Worm (Caenorhabditis elegans): ENCODE data around the gene pam-1.
A peak's percentile ranks its signal among the peaks of the same experiment; 100 is the strongest.

pam-1 gene

DNA sequence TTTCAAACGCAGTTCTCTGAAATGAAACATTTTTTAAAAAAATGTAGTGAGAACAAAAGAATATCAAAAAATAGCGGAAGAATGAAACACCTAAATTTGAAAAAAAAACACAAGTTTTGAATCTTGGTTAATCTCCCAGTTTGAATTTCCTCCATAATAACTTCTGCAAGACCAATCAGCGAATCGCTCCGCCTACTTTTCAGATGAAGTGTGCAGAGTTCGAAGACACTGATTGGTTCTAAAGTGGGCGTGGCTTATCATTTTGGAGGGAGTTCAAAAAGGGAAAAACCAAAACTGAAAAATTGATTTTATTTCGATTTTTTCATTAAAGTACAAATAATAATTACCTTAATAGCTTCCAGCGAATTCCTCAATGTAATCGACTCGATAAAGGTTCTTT lies 39.8 kb downstream of the pam-1 start:
- TF ChIP-seq dpl-1 (GFP tag; optimal IDR thresholded peaks at IDR 0.05), result peak; percentile 18
- no peak for TF ChIP-seq ZK337.2 (GFP tag; IDR thresholded peaks at IDR 0.05)

DNA sequence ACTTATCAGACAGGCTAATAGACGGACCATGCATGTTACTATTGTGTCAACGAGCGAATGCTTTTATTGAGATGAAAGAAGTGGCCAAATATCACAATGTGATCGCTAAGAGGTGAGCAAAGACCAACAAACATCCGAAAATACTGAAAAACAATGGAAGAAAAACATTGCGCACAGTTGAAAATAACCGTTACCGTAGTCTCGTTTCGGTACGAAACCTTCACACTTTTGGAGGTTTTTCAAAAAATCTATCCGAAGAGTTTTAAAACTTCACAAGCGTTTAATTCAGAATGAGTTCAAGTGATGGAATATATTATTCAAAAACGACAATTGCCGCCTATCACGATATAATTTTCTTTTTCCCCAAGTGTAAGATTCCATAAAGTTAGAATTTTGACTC lies 41.8 kb downstream of the pam-1 start:
- TF ChIP-seq ces-1 (GFP tag; optimal IDR thresholded peaks at IDR 0.05) (no peak), daf-16 (GFP tag; optimal IDR thresholded peaks at IDR 0.05) (no peak), daf-16 (tag; optimal IDR thresholded peaks at IDR 0.05) (peak; percentile 16), unc-62 (GFP tag; optimal IDR thresholded peaks at IDR 0.05 in 1 of 2) (peak in 1 of 2 experiments; percentile 38), unc-62 (tag; optimal IDR thresholded peaks at IDR 0.05) (no peak), F37D6.2 (tag; optimal IDR thresholded peaks at IDR 0.05) (no peak), mes-2 (tag; optimal IDR thresholded peaks at IDR 0.05; ENCODE audit: poor library complexity, severe bottlenecking) (peak; percentile 48), lin-38 (GFP tag; IDR thresholded peaks at IDR 0.05) (0 out of 2 replicates have a peak, but pooled peaks have one; percentile 18), nhr-48 (tag; optimal IDR thresholded peaks at IDR 0.05) (no peak), lsy-2 (tag; optimal IDR thresholded peaks at IDR 0.05) (peak in 1 of 2 experiments; percentile 91), dpl-1 (GFP tag; optimal IDR thresholded peaks at IDR 0.05) (peak; percentile 27), Y48G9A.11 (GFP tag; IDR thresholded peaks at IDR 0.05) (0 out of 2 replicates have a peak, but pooled peaks have one; percentile 47), F49E8.2 (tag; optimal IDR thresholded peaks at IDR 0.05; ENCODE audit: borderline replicate concordance) (peak; percentile 9), T26A8.4 (GFP tag; IDR thresholded peaks at IDR 0.05) (no peak), F26F4.8 (GFP tag; conservative IDR thresholded peaks at IDR 0.05) (no peak)

DNA sequence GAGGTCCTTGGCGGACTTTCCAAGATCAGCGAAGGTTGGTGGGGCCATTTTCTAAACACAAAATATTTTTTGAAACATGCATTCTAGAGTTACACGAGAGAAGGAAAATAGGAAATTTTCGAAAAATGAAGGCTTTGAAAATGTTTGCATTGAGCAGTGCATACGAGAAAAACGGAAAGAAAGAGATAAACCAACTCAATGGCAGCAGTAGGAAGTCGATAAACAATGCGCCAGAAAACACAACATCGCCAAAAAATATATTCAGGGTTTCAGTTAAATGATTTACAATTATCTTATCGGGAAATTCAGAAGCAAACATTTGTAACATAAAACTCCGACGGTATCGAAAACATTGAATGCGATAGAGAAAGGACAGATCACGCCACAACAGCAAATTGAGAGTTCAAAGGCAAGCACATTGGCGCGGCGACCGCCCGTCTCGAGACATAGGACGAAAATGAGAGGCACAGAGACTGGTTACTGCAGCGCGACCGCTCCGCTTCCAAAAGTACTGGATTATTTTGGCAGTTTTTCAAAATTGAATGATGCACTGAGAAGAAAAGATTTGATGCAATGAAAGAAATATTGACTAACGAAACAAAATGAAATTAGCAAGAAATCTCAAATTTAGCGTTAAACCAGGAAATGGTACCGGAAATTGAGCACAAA lies 42.6 kb downstream of the pam-1 start, which contains the start of the genes vdac-1 and R05G6.5:
Gene vdac-1 (minus strand): TSS at position 51 of the 669 bp plus-strand sequence.
Gene R05G6.5 (plus strand): TSS at position 527 of the 669 bp plus-strand sequence.
- TF ChIP-seq ceh-82 (tag; optimal IDR thresholded peaks at IDR 0.05) (no peak), saeg-2 (GFP tag; IDR thresholded peaks at IDR 0.05) (0 out of 2 replicates have a peak, but pooled peaks have one; percentile 45), fos-1 (tag; optimal IDR thresholded peaks at IDR 0.05) (no peak), nhr-28 (tag; optimal IDR thresholded peaks at IDR 0.05) (peak; percentile 93), nhr-6 (tag; optimal IDR thresholded peaks at IDR 0.05) (peak; percentile 89), zip-11 (GFP tag; IDR thresholded peaks at IDR 0.05) (no peak), ceh-44 (GFP tag; IDR thresholded peaks at IDR 0.05) (no peak), php-3 (GFP tag; IDR thresholded peaks at IDR 0.05) (peak; percentile 74; the same call in 1 of the 2 replicates), attf-4 (tag; optimal IDR thresholded peaks at IDR 0.05) (no peak), ceh-32 (tag; optimal IDR thresholded peaks at IDR 0.05; ENCODE audit: poor library complexity) (no peak), skn-1 (tag; optimal IDR thresholded peaks at IDR 0.05) (no peak), dve-1 (tag; optimal IDR thresholded peaks at IDR 0.05; ENCODE audit: insufficient read depth) (peak; percentile 90), egl-27 (tag; optimal IDR thresholded peaks at IDR 0.05) (no peak), hif-1 (tag; optimal IDR thresholded peaks at IDR 0.05) (peak; percentile 3 to 63), nhr-10 (tag; optimal IDR thresholded peaks at IDR 0.05) (peak; percentile 50), lsy-2 (tag; optimal IDR thresholded peaks at IDR 0.05) (peak; percentile 69 to 81), cey-2 (tag; optimal IDR thresholded peaks at IDR 0.05; ENCODE audit: borderline replicate concordance, insufficient read depth) (no peak), snpc-1.2 (GFP tag; IDR thresholded peaks at IDR 0.05) (no peak), nhr-77 (tag; optimal IDR thresholded peaks at IDR 0.05) (peak; percentile 90), arid-1 (GFP tag; conservative IDR thresholded peaks at IDR 0.05) (no peak), set-16 (GFP tag; IDR thresholded peaks at IDR 0.05) (no peak), nhr-11 (tag; optimal IDR thresholded peaks at IDR 0.05) (peak; percentile 75), T20F7.1 (GFP tag; optimal IDR thresholded peaks at IDR 0.05) (peak; percentile 88), nhr-102 (tag; optimal IDR thresholded peaks at IDR 0.05) (peak; percentile 60), ces-1 (GFP tag; optimal IDR thresholded peaks at IDR 0.05) (no peak), nhr-25 (tag; optimal IDR thresholded peaks at IDR 0.05; ENCODE audit: borderline replicate concordance, insufficient read depth) (peak; percentile 84), ZK546.5 (tag; optimal IDR thresholded peaks at IDR 0.05) (no peak), mxl-2 (GFP tag; conservative IDR thresholded peaks at IDR 0.05) (no peak), lin-1 (GFP tag; IDR thresholded peaks at IDR 0.05) (peak; percentile 65; the same call in 1 of the 2 replicates), D1046.2 (GFP tag; IDR thresholded peaks at IDR 0.05) (no peak), daf-12 (tag; optimal IDR thresholded peaks at IDR 0.05) (no peak), zfp-2 (tag; optimal IDR thresholded peaks at IDR 0.05) (no peak), aly-2 (tag; optimal IDR thresholded peaks at IDR 0.05) (no peak)
